Worm (Caenorhabditis elegans): Measurements from ENCODE around the gene sre-1.

sre-1 gene

ce11 chrII:7722784-7723183 lies 13.3 kb downstream of the sre-1 start:
- TF ChIP-seq nhr-77 (tag; optimal IDR thresholded peaks at IDR 0.05) (no peak), lin-15B (tag; optimal IDR thresholded peaks at IDR 0.05) (no peak), ceh-82 (tag; optimal IDR thresholded peaks at IDR 0.05) (no peak), sea-2 (GFP tag; optimal IDR thresholded peaks at IDR 0.05) (no peak), snpc-4 (tag; optimal IDR thresholded peaks at IDR 0.05) (no peak), nhr-11 (tag; optimal IDR thresholded peaks at IDR 0.05) (no peak), pqm-1 (tag; optimal IDR thresholded peaks at IDR 0.05) (no peak), nhr-237 (tag; optimal IDR thresholded peaks at IDR 0.05) (no peak), aly-2 (tag; optimal IDR thresholded peaks at IDR 0.05) (no peak), egl-27 (tag; optimal IDR thresholded peaks at IDR 0.05) (no peak), pha-4 (tag; optimal IDR thresholded peaks at IDR 0.05) (no peak), ZK546.5 (tag; optimal IDR thresholded peaks at IDR 0.05) (no peak)

ce11 chrII:7724603-7725002 lies 15.1 kb downstream of the sre-1 start, which contains the start of gene cpna-2:
Gene cpna-2, plus strand, starts transcription at chrII:7724903.
- TF ChIP-seq ama-1 (optimal IDR thresholded peaks at IDR 0.05) = no peak
- no peak for TF ChIP-seq elt-2 (tag; optimal IDR thresholded peaks at IDR 0.05)
- TF ChIP-seq pqm-1 (tag; optimal IDR thresholded peaks at IDR 0.05) = no peak
- TF ChIP-seq elt-3 (tag; optimal IDR thresholded peaks at IDR 0.05) = no peak
- TF ChIP-seq zag-1 (tag; optimal IDR thresholded peaks at IDR 0.05) = no peak
- no peak for TF ChIP-seq nhr-12 (tag; optimal IDR thresholded peaks at IDR 0.05)
- TF ChIP-seq ZK546.5 (tag; optimal IDR thresholded peaks at IDR 0.05) = no peak
- TF ChIP-seq ceh-28 (tag; optimal IDR thresholded peaks at IDR 0.05) = no peak
- TF ChIP-seq egl-5 (tag; optimal IDR thresholded peaks at IDR 0.05) = no peak
- TF ChIP-seq ztf-4 (tag; optimal IDR thresholded peaks at IDR 0.05) = no peak
- no peak for TF ChIP-seq lsy-12 (tag; optimal IDR thresholded peaks at IDR 0.05)
- TF ChIP-seq lin-15B (tag; optimal IDR thresholded peaks at IDR 0.05) = no peak
- no peak for TF ChIP-seq elt-1 (tag; optimal IDR thresholded peaks at IDR 0.05)
- TF ChIP-seq nhr-28 (tag; optimal IDR thresholded peaks at IDR 0.05) = no peak
- no peak for TF ChIP-seq fkh-10 (GFP tag; optimal IDR thresholded peaks at IDR 0.05)
- TF ChIP-seq nhr-77 (tag; optimal IDR thresholded peaks at IDR 0.05) = no peak
- TF ChIP-seq tbx-2 (tag; optimal IDR thresholded peaks at IDR 0.05) = no peak
- no peak for TF ChIP-seq nhr-67 (tag; optimal IDR thresholded peaks at IDR 0.05)
- TF ChIP-seq aly-2 (tag; optimal IDR thresholded peaks at IDR 0.05) = no peak

ce11 chrII:7736725-7737124 lies 27.2 kb downstream of the sre-1 start:
- TF ChIP-seq nhr-28 (tag; optimal IDR thresholded peaks at IDR 0.05) = no peak
- TF ChIP-seq nhr-43 (tag; optimal IDR thresholded peaks at IDR 0.05; ENCODE audit: poor library complexity, severe bottlenecking) = no peak
- TF ChIP-seq nhr-237 (tag; optimal IDR thresholded peaks at IDR 0.05) = no peak
- TF ChIP-seq nhr-25 (tag; optimal IDR thresholded peaks at IDR 0.05) = no peak
- TF ChIP-seq nfya-1 (tag; optimal IDR thresholded peaks at IDR 0.05; ENCODE audit: insufficient read depth) = no peak
- TF ChIP-seq lsy-12 (tag; optimal IDR thresholded peaks at IDR 0.05) = no peak
- TF ChIP-seq fkh-2 (tag; optimal IDR thresholded peaks at IDR 0.05) = no peak
- no peak for TF ChIP-seq nhr-23 (tag; optimal IDR thresholded peaks at IDR 0.05)
- TF ChIP-seq aly-2 (tag; optimal IDR thresholded peaks at IDR 0.05) = no peak
- no peak for TF ChIP-seq hmg-11 (tag; optimal IDR thresholded peaks at IDR 0.05)
- TF ChIP-seq nhr-67 (tag; optimal IDR thresholded peaks at IDR 0.05) = no peak
- TF ChIP-seq nhr-12 (tag; optimal IDR thresholded peaks at IDR 0.05) = no peak
- TF ChIP-seq pha-4 (tag; optimal IDR thresholded peaks at IDR 0.05) = no peak
- no peak for TF ChIP-seq ceh-16 (tag; optimal IDR thresholded peaks at IDR 0.05)
- no peak for TF ChIP-seq nhr-77 (tag; optimal IDR thresholded peaks at IDR 0.05)
- no peak for TF ChIP-seq elt-1 (tag; optimal IDR thresholded peaks at IDR 0.05)
- no peak for TF ChIP-seq elt-3 (tag; optimal IDR thresholded peaks at IDR 0.05)
- no peak for TF ChIP-seq unc-62 (GFP tag; optimal IDR thresholded peaks at IDR 0.05)
- TF ChIP-seq nhr-11 (tag; optimal IDR thresholded peaks at IDR 0.05) = no peak

ce11 chrII:7753500-7753899 lies 44.0 kb downstream of the sre-1 start, which contains the start of gene trx-1:
Gene trx-1, minus strand, starts transcription at chrII:7753600.
- TF ChIP-seq lin-39 (tag; optimal IDR thresholded peaks at IDR 0.05) (no peak), aly-2 (tag; optimal IDR thresholded peaks at IDR 0.05) (no peak), ztf-11 (tag; optimal IDR thresholded peaks at IDR 0.05) (no peak), nhr-12 (tag; optimal IDR thresholded peaks at IDR 0.05) (no peak), ceh-82 (tag; optimal IDR thresholded peaks at IDR 0.05) (no peak), ceh-28 (tag; optimal IDR thresholded peaks at IDR 0.05) (no peak), egl-27 (tag; optimal IDR thresholded peaks at IDR 0.05) (no peak), nhr-77 (tag; optimal IDR thresholded peaks at IDR 0.05) (no peak)
